Fruit fly (Drosophila melanogaster) whole organism, wandering third instar larva: Measurements from ENCODE around the gene CG43049.
A peak's percentile ranks its signal among the peaks of the same experiment; 100 is the strongest.

Experiments
- Abd-B ChIP-seq: fragments of >200 bp; optimal IDR thresholded peaks from 2 replicates; lab custom pipeline; 2017; ENCODE audit warnings: missing biosample characterization, missing genetic modification characterization
- CG9705 ChIP-seq: fragments of 200-800 bp; sonication (Bioruptor generic); optimal IDR thresholded peaks from 2 replicates; lab custom pipeline; 2018; ENCODE audit warnings: missing biosample characterization, mild to moderate bottlenecking, missing genetic modification characterization
- Dfd ChIP-seq: fragments of >200 bp; optimal IDR thresholded peaks from 2 replicates; lab custom pipeline; 2017; ENCODE audit warnings: missing biosample characterization, missing genetic modification characterization
- Dif ChIP-seq: fragments of 200-275, 200-300 bp; sonication (Bioruptor generic); optimal IDR thresholded peaks from 2 replicates; lab custom pipeline; 2018; ENCODE audit warnings: missing biosample characterization, missing genetic modification characterization; ENCODE audit not compliant: partially characterized antibody
- GATAd ChIP-seq: sonication (Bioruptor generic); optimal IDR thresholded peaks from 2 replicates; lab custom pipeline; 2016; ENCODE audit warnings: missing biosample characterization, missing genetic modification characterization
- HLH106 ChIP-seq: fragments of 200-800 bp; optimal IDR thresholded peaks from 3 replicates; lab custom pipeline; 2019; ENCODE audit warnings: missing biosample characterization, mild to moderate bottlenecking, missing genetic modification characterization, moderate library complexity
- Hr78 ChIP-seq: fragments of >200 bp; optimal IDR thresholded peaks from 2 replicates; lab custom pipeline; 2017; ENCODE audit warnings: missing biosample characterization, missing genetic modification characterization
- Hr83 ChIP-seq: fragments of 200-300 bp; sonication (Bioruptor generic); optimal IDR thresholded peaks from 2 replicates; lab custom pipeline; 2016; ENCODE audit warnings: missing biosample characterization, mild to moderate bottlenecking, missing genetic modification characterization, moderate library complexity; ENCODE audit not compliant: poor library complexity, severe bottlenecking
- Myc ChIP-seq: fragments of >200 bp; optimal IDR thresholded peaks from 2 replicates; lab custom pipeline; 2017
- N ChIP-seq: fragments of >200 bp; optimal IDR thresholded peaks from 2 replicates; lab custom pipeline; 2018; ENCODE audit warnings: missing biosample characterization, missing external identifiers, missing genetic modification characterization
- Rel ChIP-seq, 2 experiments: fragments of 200-800 bp; sonication (Bioruptor generic) in 1 of 2; optimal IDR thresholded peaks; 2 replicates in 1 of 2; 3 replicates in 1 of 2; lab custom pipeline; 2016 to 2019; ENCODE audit warnings: mild to moderate bottlenecking in 2 of 2, missing biosample characterization in 2 of 2, missing genetic modification characterization in 2 of 2, moderate library complexity in 1 of 2
- Sp1 ChIP-seq: fragments of 200-800 bp; sonication (Bioruptor generic); optimal IDR thresholded peaks from 3 replicates; lab custom pipeline; 2019; ENCODE audit warnings: missing biosample characterization, mild to moderate bottlenecking, missing genetic modification characterization, moderate library complexity
- Vsx2 ChIP-seq: fragments of 200-300, 225-300 bp; sonication (Bioruptor generic); optimal IDR thresholded peaks from 2 replicates; lab custom pipeline; 2018; ENCODE audit warnings: missing biosample characterization, missing genetic modification characterization; ENCODE audit not compliant: partially characterized antibody
- brk ChIP-seq: fragments of 200-800 bp; sonication (Bioruptor generic); optimal IDR thresholded peaks from 2 replicates; lab custom pipeline; 2016; ENCODE audit warnings: missing biosample characterization, mild to moderate bottlenecking, missing genetic modification characterization
- dl ChIP-seq, 2 experiments: fragments of 175-275, 200-275 bp in 1 of 2; fragments of 200-275 bp in 1 of 2; sonication (Bioruptor generic); optimal IDR thresholded peaks; lab custom pipeline; 2018; ENCODE audit warnings: mild to moderate bottlenecking in 2 of 2, missing biosample characterization in 2 of 2, missing genetic modification characterization in 2 of 2, moderate library complexity in 2 of 2; ENCODE audit not compliant: partially characterized antibody in 2 of 2, insufficient read depth in 1 of 2
- dmrt93B ChIP-seq: fragments of 200-800 bp; sonication (Bioruptor generic); optimal IDR thresholded peaks from 2 replicates; lab custom pipeline; 2018; ENCODE audit warnings: missing biosample characterization, mild to moderate bottlenecking, missing genetic modification characterization
- dsf ChIP-seq: sonication (Bioruptor generic); optimal IDR thresholded peaks from 2 replicates; lab custom pipeline; 2016; ENCODE audit warnings: missing biosample characterization, missing genetic modification characterization, borderline replicate concordance
- ey ChIP-seq: fragments of 200-800 bp; sonication (Bioruptor generic); optimal IDR thresholded peaks from 2 replicates; lab custom pipeline; 2016; ENCODE audit warnings: missing biosample characterization, missing genetic modification characterization
- foxo ChIP-seq, 2 experiments: fragments of 200-800 bp; sonication (Bioruptor generic); optimal IDR thresholded peaks; 2 replicates in 1 of 2; 3 replicates in 1 of 2; lab custom pipeline; 2016 to 2017; ENCODE audit warnings: missing biosample characterization in 2 of 2, missing genetic modification characterization in 2 of 2
- fru ChIP-seq: fragments of 200-800 bp; sonication (Bioruptor generic); optimal IDR thresholded peaks from 3 replicates; lab custom pipeline; 2016; ENCODE audit warnings: missing biosample characterization, mild to moderate bottlenecking, missing genetic modification characterization
- jim ChIP-seq: fragments of 175-275, 200-325 bp; sonication (Bioruptor generic); optimal IDR thresholded peaks from 2 replicates; lab custom pipeline; 2016; ENCODE audit warnings: missing biosample characterization, mild to moderate bottlenecking, missing genetic modification characterization
- lola ChIP-seq: fragments of >200 bp; optimal IDR thresholded peaks from 2 replicates; lab custom pipeline; 2017; ENCODE audit warnings: missing biosample characterization, missing genetic modification characterization
- pan ChIP-seq: fragments of >200 bp; optimal IDR thresholded peaks from 2 replicates; lab custom pipeline; 2017
- psq ChIP-seq: fragments of 200-800 bp; sonication (Bioruptor generic); optimal IDR thresholded peaks from 3 replicates; lab custom pipeline; 2017; ENCODE audit warnings: missing biosample characterization, mild to moderate bottlenecking, missing genetic modification characterization, moderate library complexity
- rgr ChIP-seq: fragments of 200-800 bp; sonication (Bioruptor generic); optimal IDR thresholded peaks from 3 replicates; lab custom pipeline; 2016; ENCODE audit warnings: missing biosample characterization, mild to moderate bottlenecking, missing genetic modification characterization
- sage ChIP-seq: fragments of 200-800 bp; sonication (Bioruptor generic); optimal IDR thresholded peaks from 2 replicates; lab custom pipeline; 2016; ENCODE audit warnings: missing biosample characterization, mild to moderate bottlenecking, missing genetic modification characterization
- sv ChIP-seq: fragments of 200-800 bp; sonication (Bioruptor generic); optimal IDR thresholded peaks from 3 replicates; lab custom pipeline; 2016; ENCODE audit warnings: missing biosample characterization, missing genetic modification characterization
- tai ChIP-seq: sonication (Bioruptor generic); optimal IDR thresholded peaks from 2 replicates; lab custom pipeline; 2016; ENCODE audit warnings: missing biosample characterization, missing genetic modification characterization
- usp ChIP-seq: fragments of >200 bp; optimal IDR thresholded peaks from 2 replicates; lab custom pipeline; 2017; ENCODE audit warnings: missing biosample characterization, missing genetic modification characterization
- woc ChIP-seq: sonication (Bioruptor generic); optimal IDR thresholded peaks from 2 replicates; lab custom pipeline; 2016; ENCODE audit warnings: missing biosample characterization, mild to moderate bottlenecking, missing genetic modification characterization

Gene CG43049

dm6 chr3L:18950359-18950758 lies 25.5 kb downstream of the CG43049 start, which contains the start of gene CG6836:
TSS of gene CG6836 (plus strand) at chr3L:18950629.
- TF ChIP-seq dmrt93B (no peak), HLH106 (tag; lab: Kevin White, UChicago) (no peak), jim (GFP tag; lab: Kevin White, UChicago) (no peak)

dm6 chr3L:18952399-18952798 lies 27.5 kb downstream of the CG43049 start:
- TF ChIP-seq Hr83 (no peak), woc (GFP tag; lab: Kevin White, UChicago) (peak; percentile 37), CG9705 (GFP tag; lab: Kevin White, UChicago) (no peak), brk (GFP tag; lab: Kevin White, UChicago) (no peak), Dfd (GFP tag; lab: Kevin White, UChicago) (no peak), usp (GFP tag; lab: Kevin White, UChicago) (no peak), Dif (no peak), psq (GFP tag; lab: Kevin White, UChicago) (no peak), Vsx2 (GFP tag; lab: Kevin White, UChicago) (no peak), Rel (GFP tag; optimal IDR thresholded peaks at IDR 0.05; lab: Kevin White, UChicago) (no peak), Rel (tag; optimal IDR thresholded peaks at IDR 0.05; lab: Kevin White, UChicago) (no peak), Sp1 (GFP tag; lab: Kevin White, UChicago) (no peak), dl (GFP tag; optimal IDR thresholded peaks at IDR 0.05; lab: Kevin White, UChicago; ENCODE audit: insufficient read depth in 1 of 2, partially characterized antibody in 2 of 2) (peak in 1 of 2 experiments; percentile 26), Hr78 (GFP tag; lab: Kevin White, UChicago) (no peak), sv (GFP tag; lab: Kevin White, UChicago) (no peak), ey (no peak), tai (GFP tag; lab: Kevin White, UChicago) (no peak), rgr (GFP tag; lab: Kevin White, UChicago) (no peak), GATAd (GFP tag; lab: Kevin White, UChicago) (no peak), lola (GFP tag; lab: Kevin White, UChicago) (no peak), Myc (lab: Kevin White, UChicago) (no peak), N (no peak), fru (GFP tag; lab: Kevin White, UChicago) (peak; percentile 56)

- TF ChIP-seq Dfd (GFP tag; lab: Kevin White, UChicago) (no peak), dsf (GFP tag; lab: Kevin White, UChicago) (no peak), sage (no peak), pan (lab: Kevin White, UChicago) (peak; percentile 3), Myc (lab: Kevin White, UChicago) (peak; percentile 66), N (peak; percentile 79), Dif (no peak), fru (GFP tag; lab: Kevin White, UChicago) (no peak), rgr (GFP tag; lab: Kevin White, UChicago) (no peak), Abd-B (GFP tag; lab: Kevin White, UChicago) (no peak), foxo (GFP tag; optimal IDR thresholded peaks at IDR 0.05; lab: Kevin White, UChicago) (no peak)
Observed at dm6 chr3L:18957032-18957431, 32.1 kb downstream of the CG43049 start.

dm6 chr3L:18968193-18968969 lies 43.5 kb downstream of the CG43049 start:
- TF ChIP-seq Abd-B (GFP tag; lab: Kevin White, UChicago) (no peak), Myc (lab: Kevin White, UChicago) (peak; percentile 3)
